Fruit fly (Drosophila melanogaster): ENCODE data around the gene CG14341.

CG14341 gene

dm6 chr2L:1211528-1211927, 45.2 kb downstream of the CG14341 start:
- TF ChIP-seq noc (tag; optimal IDR thresholded peaks at IDR 0.05), result no peak

dm6 chr2L:1213587-1213986, 47.3 kb downstream of the CG14341 start:
- TF ChIP-seq noc (tag; optimal IDR thresholded peaks at IDR 0.05), result no peak

dm6 chr2L:1214465-1214864, 48.2 kb downstream of the CG14341 start:
- TF ChIP-seq noc (tag; optimal IDR thresholded peaks at IDR 0.05), result no peak

Data from whole organism, larva.